Fruit fly (Drosophila melanogaster) whole organism: ENCODE measurements around the gene baf.

Experiments
- CG8478 ChIP-seq: fragments of >200 bp; optimal IDR thresholded peaks from 2 replicates; lab custom pipeline; 2018; ENCODE audit warnings: inconsistent platforms
- Dll ChIP-seq: fragments of >200 bp; optimal IDR thresholded peaks from 2 replicates; lab custom pipeline; 2017
- psq ChIP-seq: fragments of >200 bp; optimal IDR thresholded peaks from 2 replicates; lab custom pipeline; 2017

DNA sequence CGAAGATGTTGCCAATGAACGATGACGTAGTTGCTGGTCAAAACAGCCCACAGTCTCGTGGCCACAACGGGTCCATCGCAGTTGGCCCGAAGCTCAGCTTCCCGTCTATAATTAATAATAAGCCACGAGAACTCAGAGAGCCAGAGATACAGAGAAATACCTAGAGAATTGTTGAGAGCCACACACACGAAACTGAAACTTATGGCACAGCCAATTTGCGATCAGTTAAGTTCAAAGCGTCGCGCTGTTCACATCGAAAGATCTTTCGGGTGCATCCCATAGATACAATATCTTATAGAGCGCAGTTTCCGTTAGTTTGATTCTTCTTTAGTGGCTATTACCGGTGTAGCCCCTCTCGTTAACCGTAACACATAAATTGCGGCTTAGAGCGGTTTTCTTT lies 16.7 kb upstream of the baf start:
- TF ChIP-seq psq (lab: Kevin White, UChicago): no peak
- no peak for TF ChIP-seq CG8478 (lab: Kevin White, UChicago)
- TF ChIP-seq Dll (lab: Kevin White, UChicago): no peak
